Worm (Caenorhabditis elegans): ENCODE measurements around the gene puf-9.

puf-9 gene

DNA sequence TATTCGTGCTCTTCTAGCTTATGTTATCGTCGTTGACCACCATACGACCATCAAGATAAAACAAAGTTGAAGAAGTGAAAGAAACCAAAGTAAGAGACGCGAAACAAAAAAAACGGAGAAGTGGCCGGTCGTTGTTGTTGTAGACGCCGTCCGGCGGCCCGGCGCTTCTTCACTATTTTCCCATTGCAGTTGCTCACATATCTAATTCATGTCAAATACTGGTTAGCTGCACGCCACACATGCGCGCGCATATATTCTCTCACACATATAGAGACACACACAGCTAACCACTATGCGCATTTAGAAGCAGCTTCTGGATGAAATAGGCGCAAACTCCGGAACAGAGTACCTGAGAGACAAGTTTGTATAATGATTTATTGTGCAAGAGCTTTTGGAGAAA, 26.6 kb downstream of the puf-9 start:
- TF ChIP-seq lin-40 (tag; optimal IDR thresholded peaks at IDR 0.05), result no peak
- TF ChIP-seq lsl-1 (GFP tag; optimal IDR thresholded peaks at IDR 0.05), result no peak
- TF ChIP-seq ceh-27 (GFP tag; optimal IDR thresholded peaks at IDR 0.05), result no peak
- no peak for TF ChIP-seq lin-54 (GFP tag; optimal IDR thresholded peaks at IDR 0.05)

DNA sequence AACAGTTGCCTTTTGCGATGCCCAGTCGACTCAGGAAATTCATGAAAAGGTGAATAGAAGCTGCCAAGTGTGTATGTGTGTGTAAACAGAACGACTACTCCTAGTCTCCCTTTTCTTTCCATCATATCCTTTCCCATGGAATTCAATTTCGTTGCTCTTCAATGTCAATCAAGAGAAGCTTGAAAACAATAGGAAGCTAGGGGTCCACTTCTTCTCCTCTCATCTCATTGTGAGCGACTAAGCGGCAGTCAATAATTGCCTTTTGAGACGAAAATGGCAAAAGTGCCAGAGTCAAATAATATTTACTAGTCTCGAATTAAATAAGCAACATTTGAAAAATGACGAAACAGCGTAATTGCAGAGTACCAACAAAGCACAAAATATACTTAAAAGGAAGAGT, 28.2 kb downstream of the puf-9 start:
- TF ChIP-seq pha-4 (tag; optimal IDR thresholded peaks at IDR 0.05), result no peak
- no peak for TF ChIP-seq F55B11.4 (tag; optimal IDR thresholded peaks at IDR 0.05; ENCODE audit: borderline replicate concordance, insufficient read depth)
- TF ChIP-seq aptf-2 (GFP tag; conservative IDR thresholded peaks at IDR 0.05), result no peak
- no peak for TF ChIP-seq ztf-6 (GFP tag; IDR thresholded peaks at IDR 0.05)
- TF ChIP-seq B0336.3 (GFP tag; IDR thresholded peaks at IDR 0.05), result no peak
- TF ChIP-seq attf-5 (GFP tag; optimal IDR thresholded peaks at IDR 0.05), result no peak
- no peak for TF ChIP-seq F33H1.4 (GFP tag; IDR thresholded peaks at IDR 0.05)
- TF ChIP-seq lin-35 (GFP tag; optimal IDR thresholded peaks at IDR 0.05), result no peak
- no peak for TF ChIP-seq mxl-1 (tag; optimal IDR thresholded peaks at IDR 0.05)
- no peak for TF ChIP-seq B0261.1 (tag; optimal IDR thresholded peaks at IDR 0.05)
- TF ChIP-seq madf-6 (GFP tag; IDR thresholded peaks at IDR 0.05), result no peak

DNA sequence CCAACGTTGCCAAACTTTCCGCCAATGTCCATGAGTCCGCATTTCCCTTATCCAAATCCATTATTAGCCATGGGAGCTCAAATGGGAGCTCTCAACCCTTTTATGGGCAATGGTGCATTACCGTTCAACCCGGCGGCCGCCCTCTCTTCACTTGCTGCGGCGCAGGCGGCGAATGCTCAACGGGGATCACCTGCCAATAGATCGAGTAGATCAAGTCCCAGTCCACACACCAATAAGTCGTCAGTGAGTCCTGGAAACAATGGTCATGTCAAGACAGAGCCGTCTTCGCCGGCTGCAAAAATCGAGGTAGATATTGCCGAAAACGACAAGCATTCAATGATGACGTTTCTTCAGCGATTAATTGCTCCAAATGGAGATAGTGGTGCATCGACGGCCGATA, 30.8 kb downstream of the puf-9 start:
- TF ChIP-seq cebp-2 (GFP tag; IDR thresholded peaks at IDR 0.05) (0 out of 2 replicates have a peak, but pooled peaks have one; percentile 67), ztf-25 (GFP tag; IDR thresholded peaks at IDR 0.05) (0 out of 2 replicates have a peak, but pooled peaks have one; percentile 10), F37B4.10 (GFP tag; IDR thresholded peaks at IDR 0.05) (no peak), zfh-2 (GFP tag; conservative IDR thresholded peaks at IDR 0.05) (peak; percentile 56)

DNA sequence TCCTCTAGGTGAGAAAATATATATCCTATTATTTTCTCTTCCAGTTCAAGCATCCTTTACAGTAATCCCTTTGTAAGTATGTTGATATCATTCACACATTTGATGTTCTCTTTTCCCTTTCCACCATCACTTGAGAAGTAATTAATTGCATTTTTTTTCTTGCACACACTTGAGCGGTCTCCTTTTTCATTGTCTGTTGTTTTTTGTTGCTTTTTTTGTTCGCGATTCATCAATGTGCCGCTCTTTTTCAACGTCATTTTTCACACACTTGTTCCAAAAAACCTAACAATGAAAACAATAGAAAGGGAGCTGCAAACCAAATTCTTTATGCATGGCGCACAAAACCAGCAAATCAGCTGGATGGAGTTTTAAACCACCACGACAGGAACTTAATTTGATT, 34.2 kb downstream of the puf-9 start, which contains the start of gene F49E10.4:
TSS of gene F49E10.4 (plus strand) at position 301 of the 400 bp plus-strand sequence.
- TF ChIP-seq ztf-6 (GFP tag; IDR thresholded peaks at IDR 0.05) (no peak), somi-1 (GFP tag; optimal IDR thresholded peaks at IDR 0.05) (no peak), F57C9.4 (tag; optimal IDR thresholded peaks at IDR 0.05) (no peak), ceh-27 (GFP tag; optimal IDR thresholded peaks at IDR 0.05) (peak; percentile 35), chd-7 (tag; optimal IDR thresholded peaks at IDR 0.05) (no peak), B0035.1 (tag; optimal IDR thresholded peaks at IDR 0.05) (no peak)

DNA sequence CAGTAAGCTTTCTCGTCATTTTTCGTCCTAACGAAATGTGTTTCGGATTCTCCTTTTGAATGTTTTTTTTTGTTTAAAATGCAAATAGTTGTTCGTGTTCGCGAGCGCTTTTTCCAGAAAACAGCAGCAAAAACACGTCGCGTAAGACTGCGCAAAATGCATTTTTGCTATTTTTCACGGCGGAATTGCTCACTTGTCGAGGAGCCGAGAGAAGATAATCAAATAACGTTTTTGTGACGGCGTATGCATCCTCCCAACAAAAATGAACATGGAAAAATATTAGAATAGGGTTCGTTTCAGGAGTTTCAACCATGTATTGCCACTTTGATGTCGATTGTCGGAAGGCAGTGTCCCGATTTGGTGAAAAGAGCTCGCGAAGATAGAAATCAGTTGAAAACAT, 35.6 kb downstream of the puf-9 start:
- TF ChIP-seq rpc-1 (optimal IDR thresholded peaks at IDR 0.05) (no peak), rpc-1 (tag; optimal IDR thresholded peaks at IDR 0.05) (no peak), let-526 (GFP tag; IDR thresholded peaks at IDR 0.05) (no peak), snpc-3.4 (tag; optimal IDR thresholded peaks at IDR 0.05) (no peak), ceh-58 (GFP tag; IDR thresholded peaks at IDR 0.05) (no peak), B0336.3 (GFP tag; IDR thresholded peaks at IDR 0.05) (no peak), ztf-28 (GFP tag; IDR thresholded peaks at IDR 0.05) (no peak), sea-2 (GFP tag; IDR thresholded peaks at IDR 0.05) (no peak), snpc-1.1 (tag; optimal IDR thresholded peaks at IDR 0.05; ENCODE audit: insufficient read depth) (no peak), F33H1.4 (GFP tag; IDR thresholded peaks at IDR 0.05) (no peak), lsl-1 (GFP tag; optimal IDR thresholded peaks at IDR 0.05) (no peak), Y79H2A.3 (GFP tag; conservative IDR thresholded peaks at IDR 0.05) (no peak)
